Fruit fly (Drosophila melanogaster): ENCODE results near the gene Rpn9.

- no peak for TF ChIP-seq psq (GFP tag; optimal IDR thresholded peaks at IDR 0.05)
- TF ChIP-seq CG32264 (GFP tag; optimal IDR thresholded peaks at IDR 0.05) = no peak
- TF ChIP-seq fru (GFP tag; optimal IDR thresholded peaks at IDR 0.05) = no peak
- TF ChIP-seq usp (GFP tag; optimal IDR thresholded peaks at IDR 0.05) = no peak
- TF ChIP-seq CrebA (GFP tag; optimal IDR thresholded peaks at IDR 0.05; ENCODE audit: borderline replicate concordance) = no peak
- no peak for TF ChIP-seq Myc (optimal IDR thresholded peaks at IDR 0.05)
Measured at dm6 chr3R:23736365-23736764, 3.1 kb upstream of the Rpn9 start.

Data from whole organism, wandering third instar larva.